Fruit fly (Drosophila melanogaster) whole organism, embryonic: ENCODE results near the gene CG13603.

Experiments used
- Antp ChIP-seq: fragments of 200-800 bp; sonication (Bioruptor generic); optimal IDR thresholded peaks from 3 replicates; lab custom pipeline; 2016; ENCODE audit warnings: missing biosample characterization, missing genetic modification characterization
- Atf-2 ChIP-seq: fragments of 200-800 bp; sonication (Bioruptor generic); optimal IDR thresholded peaks from 2 replicates; lab custom pipeline; 2016; ENCODE audit warnings: missing biosample characterization, missing genetic modification characterization
- B-H1 ChIP-seq: fragments of 200-800 bp; sonication (Bioruptor generic); IDR thresholded peaks from 3 replicates; pipeline ENCODE4 v1.3.6; 2022; ENCODE audit warnings: missing biosample characterization, missing genetic modification characterization
- CG10274 ChIP-seq: fragments of 200-800 bp; sonication (Bioruptor generic); optimal IDR thresholded peaks from 3 replicates; lab custom pipeline; 2017; ENCODE audit warnings: missing biosample characterization, mild to moderate bottlenecking, missing genetic modification characterization
- CG10431 ChIP-seq: fragments of 200-800 bp; sonication (Bioruptor generic); optimal IDR thresholded peaks from 3 replicates; lab custom pipeline; 2018; ENCODE audit warnings: missing biosample characterization, mild to moderate bottlenecking, missing genetic modification characterization
- CG11093 ChIP-seq: fragments of 200-800 bp; sonication (Bioruptor generic); IDR thresholded peaks from 3 replicates; pipeline ENCODE4 v1.3.6; 2022; ENCODE audit warnings: missing biosample characterization, missing genetic modification characterization
- CG12219 ChIP-seq: fragments of 200-800 bp; sonication (Bioruptor generic); optimal IDR thresholded peaks from 3 replicates; lab custom pipeline; 2018; ENCODE audit warnings: missing biosample characterization, mild to moderate bottlenecking, missing genetic modification characterization
- CG12299 ChIP-seq: fragments of 200-800 bp; sonication (Bioruptor generic); optimal IDR thresholded peaks from 2 replicates; lab custom pipeline; 2018; ENCODE audit warnings: missing biosample characterization, mild to moderate bottlenecking, missing genetic modification characterization
- CG12659 ChIP-seq: fragments of 200-800 bp; sonication (Bioruptor generic); optimal IDR thresholded peaks from 3 replicates; lab custom pipeline; 2017; ENCODE audit warnings: mild to moderate bottlenecking, missing biosample characterization, missing genetic modification reagents, missing genetic modification characterization
- CG12744 ChIP-seq: fragments of 200-800 bp; sonication (Bioruptor generic); optimal IDR thresholded peaks from 2 replicates; lab custom pipeline; 2016; ENCODE audit warnings: missing biosample characterization, missing genetic modification characterization
- CG13624 ChIP-seq: fragments of 200-800 bp; sonication (Bioruptor generic); optimal IDR thresholded peaks from 2 replicates; lab custom pipeline; 2016; ENCODE audit warnings: missing biosample characterization, missing genetic modification characterization
- CG14710 ChIP-seq: fragments of 200-800 bp; sonication (Bioruptor generic); optimal IDR thresholded peaks from 3 replicates; lab custom pipeline; 2019; ENCODE audit warnings: missing biosample characterization, mild to moderate bottlenecking, missing genetic modification characterization, moderate library complexity
- CG17912 ChIP-seq: fragments of 200-800 bp; sonication (Bioruptor generic); optimal IDR thresholded peaks from 2 replicates; lab custom pipeline; 2018; ENCODE audit warnings: missing biosample characterization, mild to moderate bottlenecking, missing genetic modification characterization
- CG18599 ChIP-seq: fragments of 200-800 bp; sonication (Bioruptor generic); optimal IDR thresholded peaks from 3 replicates; lab custom pipeline; 2017; ENCODE audit warnings: missing biosample characterization, missing genetic modification characterization, mild to moderate bottlenecking, moderate library complexity, missing genetic modification reagents
- CG30431 ChIP-seq: fragments of 200-800 bp; sonication (Bioruptor generic); optimal IDR thresholded peaks from 2 replicates; lab custom pipeline; 2017; ENCODE audit warnings: missing biosample characterization, missing genetic modification characterization
- CG4328 ChIP-seq: fragments of 200-800 bp; sonication (Bioruptor generic); optimal IDR thresholded peaks from 3 replicates; lab custom pipeline; 2017; ENCODE audit warnings: missing biosample characterization, missing genetic modification reagents, missing genetic modification characterization
- CG5180 ChIP-seq: fragments of 200-800 bp; sonication (Bioruptor generic); optimal IDR thresholded peaks from 3 replicates; lab custom pipeline; 2017; ENCODE audit warnings: missing biosample characterization, missing genetic modification characterization, mild to moderate bottlenecking, moderate library complexity, missing genetic modification reagents
- CG6689 ChIP-seq: fragments of 200-800 bp; sonication (Bioruptor generic); IDR thresholded peaks from 2 replicates; pipeline ENCODE4 v1.3.6; 2022; ENCODE audit warnings: missing biosample characterization, missing genetic modification characterization
- CG6765 ChIP-seq: fragments of 200-800 bp; sonication (Bioruptor generic); optimal IDR thresholded peaks from 3 replicates; lab custom pipeline; 2017; ENCODE audit warnings: missing biosample characterization, mild to moderate bottlenecking, missing genetic modification characterization
- CG6813 ChIP-seq: fragments of 200-800 bp; sonication (Bioruptor generic); optimal IDR thresholded peaks from 2 replicates; lab custom pipeline; 2017; ENCODE audit warnings: missing biosample characterization, missing genetic modification characterization, mild to moderate bottlenecking, moderate library complexity, missing genetic modification reagents
- CG7987 ChIP-seq: fragments of 200-800 bp; sonication (Bioruptor generic); optimal IDR thresholded peaks from 2 replicates; lab custom pipeline; 2018; ENCODE audit warnings: missing biosample characterization, mild to moderate bottlenecking, missing genetic modification characterization, moderate library complexity
- CG8478 ChIP-seq: fragments of >200 bp; optimal IDR thresholded peaks from 2 replicates; lab custom pipeline; 2018
- CHES-1-like ChIP-seq: fragments of 200-800 bp; sonication (Bioruptor generic); optimal IDR thresholded peaks from 2 replicates; lab custom pipeline; 2016; ENCODE audit warnings: missing biosample characterization, missing genetic modification characterization
- Camta ChIP-seq: fragments of 200-800 bp; sonication (Bioruptor generic); optimal IDR thresholded peaks from 2 replicates; lab custom pipeline; 2016; ENCODE audit warnings: missing biosample characterization, missing genetic modification characterization
- D19A ChIP-seq: fragments of 200-800 bp; optimal IDR thresholded peaks from 3 replicates; lab custom pipeline; 2019; ENCODE audit warnings: missing biosample characterization, mild to moderate bottlenecking, missing genetic modification characterization, moderate library complexity
- Doc3 ChIP-seq: fragments of 200-800 bp; sonication (Bioruptor generic); IDR thresholded peaks from 3 replicates; pipeline ENCODE4 v1.3.6; 2022; ENCODE audit warnings: missing biosample characterization, missing genetic modification characterization; ENCODE audit not compliant: partially characterized antibody
- Dref ChIP-seq: fragments of 200-800 bp; sonication (Bioruptor generic); IDR thresholded peaks from 2 replicates; pipeline ENCODE4 v1.3.6; 2022; ENCODE audit warnings: missing biosample characterization, missing genetic modification characterization
- ERR ChIP-seq: fragments of 200-800 bp; sonication (Bioruptor generic); optimal IDR thresholded peaks from 2 replicates; lab custom pipeline; 2016; ENCODE audit warnings: missing biosample characterization, missing genetic modification characterization
- Fer1 ChIP-seq: fragments of 200-800 bp; sonication (Bioruptor generic); optimal IDR thresholded peaks from 2 replicates; lab custom pipeline; 2017; ENCODE audit warnings: missing biosample characterization, mild to moderate bottlenecking, missing genetic modification characterization
- Jarid2 ChIP-seq: fragments of 200-800 bp; sonication (Bioruptor generic); optimal IDR thresholded peaks from 3 replicates; lab custom pipeline; 2017; ENCODE audit warnings: mild to moderate bottlenecking, missing biosample characterization, missing genetic modification reagents, missing genetic modification characterization
- Lhr ChIP-seq: fragments of 200-800 bp; sonication (Bioruptor generic); optimal IDR thresholded peaks from 3 replicates; lab custom pipeline; 2017; ENCODE audit warnings: mild to moderate bottlenecking, missing biosample characterization, missing genetic modification reagents, missing genetic modification characterization
- Optix ChIP-seq: fragments of 200-800 bp; sonication (Bioruptor generic); IDR thresholded peaks from 3 replicates; pipeline ENCODE4 v1.3.6; 2022; ENCODE audit warnings: missing biosample characterization, missing genetic modification characterization
- Sin3A ChIP-seq: fragments of >200 bp; optimal IDR thresholded peaks from 2 replicates; lab custom pipeline; 2018
- Sry-β ChIP-seq: fragments of 200-800 bp; sonication (Bioruptor generic); optimal IDR thresholded peaks from 2 replicates; lab custom pipeline; 2018; ENCODE audit warnings: missing biosample characterization, mild to moderate bottlenecking, missing genetic modification characterization, moderate library complexity
- Usf ChIP-seq: fragments of 200-800 bp; sonication (Bioruptor generic); optimal IDR thresholded peaks from 2 replicates; lab custom pipeline; 2017; ENCODE audit warnings: missing genotype, missing biosample characterization, missing genetic modification characterization
- amos ChIP-seq: fragments of 200-800 bp; sonication (Bioruptor generic); IDR thresholded peaks from 2 replicates; pipeline ENCODE4 v1.3.6; 2022; ENCODE audit warnings: missing biosample characterization, missing genetic modification characterization; ENCODE audit not compliant: partially characterized antibody
- dan ChIP-seq: fragments of 200-800 bp; sonication (Bioruptor generic); IDR thresholded peaks from 2 replicates; pipeline ENCODE4 v1.3.6; 2022; ENCODE audit warnings: missing biosample characterization, missing genetic modification characterization
- dmrt99B ChIP-seq: fragments of 200-800 bp; sonication (Bioruptor generic); optimal IDR thresholded peaks from 2 replicates; lab custom pipeline; 2018; ENCODE audit warnings: missing biosample characterization, mild to moderate bottlenecking, missing genetic modification characterization, moderate library complexity
- gem ChIP-seq: fragments of 200-800 bp; sonication (Bioruptor generic); optimal IDR thresholded peaks from 2 replicates; lab custom pipeline; 2019; ENCODE audit warnings: missing biosample characterization, mild to moderate bottlenecking, missing genetic modification characterization, moderate library complexity
- insv ChIP-seq, 2 experiments: fragments of 200-800 bp; sonication (Bioruptor generic); optimal IDR thresholded peaks; 3 replicates each; lab custom pipeline; 2016 to 2018; ENCODE audit warnings: missing biosample characterization in 2 of 2, missing genetic modification characterization in 2 of 2
- nau ChIP-seq: fragments of 200-800 bp; sonication (Bioruptor generic); optimal IDR thresholded peaks from 3 replicates; lab custom pipeline; 2017; ENCODE audit warnings: missing biosample characterization, mild to moderate bottlenecking, missing genetic modification characterization, missing genetic modification reagents
- otp ChIP-seq: fragments of 200-800 bp; sonication (Bioruptor generic); IDR thresholded peaks from 3 replicates; pipeline ENCODE4, ENCODE4 v1.3.6; 2022; ENCODE audit warnings: missing biosample characterization, missing genetic modification characterization
- pb ChIP-seq: fragments of 200-800 bp; sonication (Bioruptor generic); optimal IDR thresholded peaks from 3 replicates; lab custom pipeline; 2016; ENCODE audit warnings: missing biosample characterization, missing genetic modification characterization
- pita ChIP-seq: fragments of 200-800 bp; sonication (Bioruptor generic); optimal IDR thresholded peaks from 2 replicates; lab custom pipeline; 2017; ENCODE audit warnings: missing biosample characterization, mild to moderate bottlenecking, missing genetic modification characterization
- prd ChIP-seq, 3 experiments: fragments of >200 bp in 2 of 3; fragments of 200-800 bp in 1 of 3; sonication (Bioruptor generic) in 1 of 3; optimal IDR thresholded peaks in 2 of 3; IDR thresholded peaks in 1 of 3; 2 replicates in 2 of 3; 3 replicates in 1 of 3; pipeline versions ENCODE4 v1.3.6 to Lab custom; 2017 to 2022; ENCODE audit warnings: missing biosample characterization in 1 of 3, missing genetic modification characterization in 1 of 3
- slp2 ChIP-seq: fragments of 200-800 bp; sonication (Bioruptor generic); optimal IDR thresholded peaks from 2 replicates; lab custom pipeline; 2016; ENCODE audit warnings: missing biosample characterization, missing genetic modification characterization
- sna ChIP-seq: fragments of 200-800 bp; sonication (Bioruptor generic); IDR thresholded peaks from 2 replicates; pipeline ENCODE4 v1.3.6; 2022; ENCODE audit warnings: missing biosample characterization, missing genetic modification characterization; ENCODE audit not compliant: partially characterized antibody
- stc ChIP-seq: fragments of 200-800 bp; sonication (Bioruptor generic); IDR thresholded peaks from 2 replicates; pipeline ENCODE4 v1.3.6; 2022; ENCODE audit warnings: missing biosample characterization, missing genetic modification characterization
- ttk ChIP-seq: fragments of 200-800 bp; sonication (Bioruptor generic); IDR thresholded peaks from 2 replicates; pipeline ENCODE4 v2.1.2; 2022; ENCODE audit warnings: missing biosample characterization, missing genetic modification characterization

The CG13603 gene

dm6 chr3R:23942550-23942949 is 43.8 kb downstream of the CG13603 start:
- no peak for TF ChIP-seq dan (GFP tag; lab: Robert Waterston, UW)
- no peak for TF ChIP-seq CG13624 (GFP tag; lab: Kevin White, UChicago)
- TF ChIP-seq pita (GFP tag; lab: Kevin White, UChicago), result no peak
- TF ChIP-seq CG12744 (GFP tag; lab: Kevin White, UChicago), result no peak
- no peak for TF ChIP-seq amos
- no peak for TF ChIP-seq CG30431
- TF ChIP-seq CG8478 (lab: Kevin White, UChicago), result peak; percentile 13
- TF ChIP-seq gem (tag; lab: Kevin White, UChicago), result no peak
- no peak for TF ChIP-seq CG14710 (tag; lab: Kevin White, UChicago)
- no peak for TF ChIP-seq Sin3A (lab: Kevin White, UChicago)
- no peak for TF ChIP-seq slp2
- TF ChIP-seq CG4328 (GFP tag; lab: Kevin White, UChicago), result no peak
- TF ChIP-seq sna (GFP tag; lab: Robert Waterston, UW), result no peak
- no peak for TF ChIP-seq Sry-β (GFP tag; lab: Kevin White, UChicago)
- no peak for TF ChIP-seq CG6765
- no peak for TF ChIP-seq CG17912 (GFP tag; lab: Kevin White, UChicago)
- TF ChIP-seq Dref (GFP tag; lab: Robert Waterston, UW), result no peak
- no peak for TF ChIP-seq insv (GFP tag; optimal IDR thresholded peaks at IDR 0.05; lab: Kevin White, UChicago)
- no peak for TF ChIP-seq Usf (GFP tag; lab: Kevin White, UChicago)
- TF ChIP-seq Fer1 (GFP tag; lab: Kevin White, UChicago), result no peak
- TF ChIP-seq pb (GFP tag; lab: Kevin White, UChicago), result peak; percentile 61
- TF ChIP-seq CG11093 (GFP tag; lab: Robert Waterston, UW), result 0 out of 3 replicates have a peak, but pooled peaks have one; percentile 23
- TF ChIP-seq otp (GFP tag; lab: Robert Waterston, UW), result no peak
- TF ChIP-seq Optix (GFP tag; lab: Robert Waterston, UW), result no peak
- no peak for TF ChIP-seq Doc3 (GFP tag; lab: Robert Waterston, UW)
- TF ChIP-seq ttk (GFP tag; lab: Robert Waterston, UW), result no peak
- TF ChIP-seq D19A (tag; lab: Kevin White, UChicago), result no peak
- no peak for TF ChIP-seq CG5180 (GFP tag; lab: Kevin White, UChicago)
- TF ChIP-seq CG12659 (GFP tag; lab: Kevin White, UChicago), result no peak
- no peak for TF ChIP-seq Lhr (GFP tag; lab: Kevin White, UChicago)
- TF ChIP-seq stc (GFP tag; lab: Robert Waterston, UW), result no peak
- TF ChIP-seq Camta, result peak; percentile 26
- no peak for TF ChIP-seq prd (optimal IDR thresholded peaks at IDR 0.05; lab: Kevin White, UChicago)
- TF ChIP-seq prd (GFP tag; IDR thresholded peaks at IDR 0.05; lab: Robert Waterston, UW), result 0 out of 3 replicates have a peak, but pooled peaks have one; percentile 13
- peak; percentile 27 for TF ChIP-seq Antp (GFP tag; lab: Kevin White, UChicago)
- no peak for TF ChIP-seq nau (GFP tag; lab: Kevin White, UChicago)
- no peak for TF ChIP-seq Atf-2 (GFP tag; lab: Kevin White, UChicago)
- no peak for TF ChIP-seq CG10274 (GFP tag; lab: Kevin White, UChicago)
- no peak for TF ChIP-seq Jarid2
- TF ChIP-seq CG7987 (GFP tag; lab: Kevin White, UChicago), result no peak
- TF ChIP-seq CG6689 (GFP tag; lab: Robert Waterston, UW), result no peak
- no peak for TF ChIP-seq dmrt99B (tag; lab: Kevin White, UChicago)
- TF ChIP-seq CG18599 (GFP tag; lab: Kevin White, UChicago), result no peak
- no peak for TF ChIP-seq ERR (GFP tag; lab: Kevin White, UChicago)
- TF ChIP-seq CG6813, result no peak
- TF ChIP-seq CG12299 (tag; lab: Kevin White, UChicago), result no peak
- TF ChIP-seq CG12219, result no peak
- no peak for TF ChIP-seq B-H1 (GFP tag; lab: Robert Waterston, UW)
- peak; percentile 10 for TF ChIP-seq CHES-1-like (GFP tag; lab: Kevin White, UChicago)
- no peak for TF ChIP-seq CG10431
